Worm (Caenorhabditis elegans) whole organism, L4 larva: ENCODE measurements around the gene ceh-34.

ENCODE experiments used
- R02D3.7 ChIP-seq: fragments of 150-350 bp; sonication (generic microtip); optimal IDR thresholded peaks from 3 replicates; lab custom pipeline; 2014; ENCODE audit warnings: missing biosample characterization, missing genetic modification characterization
- ama-1 ChIP-seq: fragments of 150-350 bp; optimal IDR thresholded peaks from 2 replicates; lab custom pipeline; 2014; ENCODE audit warnings: inconsistent platforms, mixed read lengths
- attf-4 ChIP-seq: sonication (generic microtip); optimal IDR thresholded peaks from 3 replicates; lab custom pipeline; 2017; ENCODE audit warnings: missing biosample characterization, missing genetic modification characterization
- ceh-32 ChIP-seq: sonication (generic microtip); optimal IDR thresholded peaks from 2 replicates; lab custom pipeline; 2016; ENCODE audit warnings: mild to moderate bottlenecking, missing genetic modification characterization, missing compliant biosample characterization; ENCODE audit not compliant: poor library complexity
- ctbp-1 ChIP-seq: fragments of 200-800 bp; sonication (Bioruptor generic); IDR thresholded peaks from 2 replicates; pipeline ENCODE4 v1.3.6; 2022; ENCODE audit warnings: missing genetic modification reagents, missing genetic modification characterization, missing compliant biosample characterization
- dmd-8 ChIP-seq: fragments of 200-800 bp; sonication (Bioruptor generic); IDR thresholded peaks from 2 replicates; pipeline ENCODE4 v1.3.6; 2022; ENCODE audit warnings: missing genetic modification characterization, missing compliant biosample characterization
- hif-1 ChIP-seq, 2 experiments: sonication (generic microtip); optimal IDR thresholded peaks; 2 replicates each; lab custom pipeline; 2016 to 2017; ENCODE audit warnings: missing compliant biosample characterization in 2 of 2, missing genetic modification characterization in 2 of 2, missing genetic modification reagents in 2 of 2, missing genotype in 2 of 2, mild to moderate bottlenecking in 1 of 2
- lsy-2 ChIP-seq, 2 experiments: fragments of 150-350 bp in 1 of 2; sonication (generic microtip) in 1 of 2; optimal IDR thresholded peaks; 2 replicates each; lab custom pipeline; 2014 to 2017; ENCODE audit warnings: missing biosample characterization in 2 of 2, missing genetic modification characterization in 2 of 2
- mdl-1 ChIP-seq, 2 experiments: fragments of 150-350 bp in 1 of 2; sonication (generic microtip) in 1 of 2; optimal IDR thresholded peaks; 2 replicates each; lab custom pipeline; 2014 to 2017; ENCODE audit warnings: missing biosample characterization in 2 of 2, missing genetic modification characterization in 2 of 2
- mep-1 ChIP-seq: fragments of 150-350 bp; sonication (generic microtip); optimal IDR thresholded peaks from 3 replicates; lab custom pipeline; 2014; ENCODE audit warnings: missing biosample characterization, missing genetic modification characterization
- nhr-11 ChIP-seq: fragments of 150-350 bp; optimal IDR thresholded peaks from 2 replicates; lab custom pipeline; 2014; ENCODE audit warnings: missing biosample characterization, missing genetic modification characterization
- nhr-25 ChIP-seq: sonication (generic microtip); optimal IDR thresholded peaks from 2 replicates; lab custom pipeline; 2017; ENCODE audit warnings: missing genetic modification characterization, mild to moderate bottlenecking, missing compliant biosample characterization, antibody characterized with exemption, moderate library complexity, borderline replicate concordance; ENCODE audit not compliant: insufficient read depth
- vab-7 ChIP-seq: fragments of 200-800 bp; sonication (Bioruptor generic); IDR thresholded peaks from 2 replicates; pipeline ENCODE4 v1.3.6; 2022; ENCODE audit warnings: missing genetic modification reagents, missing genetic modification characterization, missing compliant biosample characterization

DNA sequence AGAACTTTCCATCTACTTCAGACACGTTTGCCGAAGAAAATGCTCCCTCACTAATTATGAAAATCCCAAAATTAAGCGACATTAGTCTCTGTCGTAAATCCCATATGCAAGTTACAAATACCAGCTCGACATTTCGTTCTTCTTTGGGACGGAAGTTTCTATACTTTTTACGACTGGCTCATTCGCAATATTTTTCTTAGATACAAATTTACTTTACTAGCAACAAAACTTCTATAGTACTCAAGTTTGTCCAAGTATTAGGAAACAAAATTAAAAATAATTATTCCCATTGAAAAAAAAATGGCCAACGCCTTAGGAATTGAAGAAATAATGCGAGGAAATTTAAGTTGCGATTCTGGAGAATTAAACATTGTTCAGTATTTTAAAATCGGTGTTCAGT lies 11.6 kb upstream of the ceh-34 start, which contains the start of gene srg-26:
- TF ChIP-seq attf-4 = no peak
- TF ChIP-seq R02D3.7 (tag; lab: Kevin White, UChicago) = no peak
- no peak for TF ChIP-seq hif-1 (tag; optimal IDR thresholded peaks at IDR 0.05; lab: Kevin White, UChicago)
- TF ChIP-seq ama-1 (lab: Kevin White, UChicago) = no peak
- no peak for TF ChIP-seq nhr-11 (tag; lab: Kevin White, UChicago)
- TF ChIP-seq mep-1 (tag; lab: Kevin White, UChicago) = no peak
- TF ChIP-seq vab-7 (GFP tag; lab: Robert Waterston, UW) = no peak
- TF ChIP-seq dmd-8 (GFP tag; lab: Robert Waterston, UW) = no peak
- TF ChIP-seq mdl-1 (tag; optimal IDR thresholded peaks at IDR 0.05; lab: Kevin White, UChicago) = no peak
- TF ChIP-seq lsy-2 (tag; optimal IDR thresholded peaks at IDR 0.05; lab: Kevin White, UChicago) = no peak
- no peak for TF ChIP-seq ctbp-1 (GFP tag; lab: Robert Waterston, UW)
- no peak for TF ChIP-seq ceh-32 (tag; lab: Kevin White, UChicago)
- TF ChIP-seq nhr-25 (tag; lab: Kevin White, UChicago) = no peak
